Comparison of ENCODE assay signal across 5 fruit fly cellular contexts in genomic region chrX:16723203-16724173, dm6.
TF ChIP-seq lines count a peak whose summit lies in the region.

No protein-coding gene starts in this region.

TF ChIP-seq in whole organism, adult, 20 proteins besides CTCF, POLR2A, EP300 and RAD21 (continued from another document):
- TF ChIP-seq CG1620 (GFP tag; optimal IDR thresholded peaks at IDR 0.05; lab: Kevin White, UChicago) (no peak), CG11617 (GFP tag; optimal IDR thresholded peaks at IDR 0.05; lab: Kevin White, UChicago) (peak; percentile 32)

TF ChIP-seq in whole organism, embryonic, 481 proteins besides CTCF, POLR2A, EP300 and RAD21 (continued from another document and continues in another):
- TF ChIP-seq CG11695 (GFP tag; IDR thresholded peaks at IDR 0.05; lab: Robert Waterston, UW) (peak; percentile 81), zen (tag; optimal IDR thresholded peaks at IDR 0.05; lab: Kevin White, UChicago) (no peak), Trl (optimal IDR thresholded peaks at IDR 0.05; lab: Kevin White, UChicago) (peak; percentile 36 to 39), Trl (GFP tag; optimal IDR thresholded peaks at IDR 0.05; lab: Kevin White, UChicago) (no peak), Hr3 (GFP tag; optimal IDR thresholded peaks at IDR 0.05; lab: Kevin White, UChicago) (peak; percentile 70), CG16779 (GFP tag; IDR thresholded peaks at IDR 0.05; lab: Robert Waterston, UW) (no peak), aop (GFP tag; IDR thresholded peaks at IDR 0.05; lab: Robert Waterston, UW) (no peak), CG12299 (tag; optimal IDR thresholded peaks at IDR 0.05; lab: Kevin White, UChicago) (peak; percentile 73), grn (GFP tag; optimal IDR thresholded peaks at IDR 0.05; lab: Kevin White, UChicago) (no peak), Nf-YB (GFP tag; optimal IDR thresholded peaks at IDR 0.05; lab: Kevin White, UChicago) (peak; percentile 66), CG7556 (GFP tag; optimal IDR thresholded peaks at IDR 0.05; lab: Kevin White, UChicago) (peak; percentile 88), CG2116 (GFP tag; optimal IDR thresholded peaks at IDR 0.05; lab: Kevin White, UChicago) (peak; percentile 26), CG5953 (GFP tag; IDR thresholded peaks at IDR 0.05; lab: Robert Waterston, UW) (peak; percentile 13; the same call in 1 of the 2 replicates), al (GFP tag; IDR thresholded peaks at IDR 0.05; lab: Robert Waterston, UW) (peak; percentile 57; the same call in 1 of the 2 replicates), Opbp (GFP tag; IDR thresholded peaks at IDR 0.05; lab: Robert Waterston, UW; ENCODE audit: partially characterized antibody) (no peak), sd (tag; optimal IDR thresholded peaks at IDR 0.05; lab: Kevin White, UChicago) (peak; percentile 59), schlank (tag; optimal IDR thresholded peaks at IDR 0.05; lab: Kevin White, UChicago) (peak; percentile 64), Dp (GFP tag; optimal IDR thresholded peaks at IDR 0.05; lab: Kevin White, UChicago) (no peak), mld (GFP tag; IDR thresholded peaks at IDR 0.05; lab: Robert Waterston, UW; ENCODE audit: partially characterized antibody) (no peak), croc (GFP tag; conservative IDR thresholded peaks at IDR 0.05; lab: Robert Waterston, UW) (peak; percentile 45; the same call in 2 of the 3 replicates), dimm (GFP tag; IDR thresholded peaks at IDR 0.05; lab: Robert Waterston, UW) (0 out of 2 replicates have a peak, but pooled peaks have one; percentile 22), Taf1 (GFP tag; IDR thresholded peaks at IDR 0.05; lab: Robert Waterston, UW) (peak; percentile 30; the same call in 1 of the 2 replicates), gcm (GFP tag; optimal IDR thresholded peaks at IDR 0.05; lab: Kevin White, UChicago) (peak; percentile 71), Adf1 (GFP tag; IDR thresholded peaks at IDR 0.05; lab: Robert Waterston, UW) (peak; percentile 97), Six4 (GFP tag; optimal IDR thresholded peaks at IDR 0.05; lab: Kevin White, UChicago) (peak; percentile 8), H2.0 (GFP tag; IDR thresholded peaks at IDR 0.05; lab: Robert Waterston, UW) (peak; percentile 57), CG17361 (GFP tag; IDR thresholded peaks at IDR 0.05; lab: Robert Waterston, UW) (peak; percentile 76; the same call in 2 of the 3 replicates), CG15011 (GFP tag; optimal IDR thresholded peaks at IDR 0.05; lab: Kevin White, UChicago) (peak; percentile 36), gcm2 (GFP tag; optimal IDR thresholded peaks at IDR 0.05; lab: Kevin White, UChicago) (peak; percentile 10), CG10267 (tag; optimal IDR thresholded peaks at IDR 0.05; lab: Kevin White, UChicago) (peak; percentile 43), wor (GFP tag; IDR thresholded peaks at IDR 0.05; lab: Robert Waterston, UW) (peak; percentile 55)

TF ChIP-seq in whole organism, prepupa, 60 proteins besides CTCF, POLR2A, EP300 and RAD21 (continued from another document and continues in another):
- peak; percentile 47 for TF ChIP-seq CG34406 (GFP tag; optimal IDR thresholded peaks at IDR 0.05; lab: Kevin White, UChicago)
- TF ChIP-seq CG32006 (GFP tag; optimal IDR thresholded peaks at IDR 0.05; lab: Kevin White, UChicago) = peak; percentile 82
- TF ChIP-seq vri (GFP tag; optimal IDR thresholded peaks at IDR 0.05; lab: Kevin White, UChicago) = peak; percentile 84
- peak; percentile 84 for TF ChIP-seq Eip78C (GFP tag; lab: Kevin White, UChicago)
- TF ChIP-seq CG8632 (GFP tag; optimal IDR thresholded peaks at IDR 0.05; lab: Kevin White, UChicago) = peak; percentile 66
- peak; percentile 76 for TF ChIP-seq CG31627 (GFP tag; optimal IDR thresholded peaks at IDR 0.05; lab: Kevin White, UChicago)
- peak; percentile 4 for TF ChIP-seq CG6854 (GFP tag; optimal IDR thresholded peaks at IDR 0.05; lab: Kevin White, UChicago)
- TF ChIP-seq net (GFP tag; optimal IDR thresholded peaks at IDR 0.05; lab: Kevin White, UChicago) = peak; percentile 69
- peak; percentile 50 for TF ChIP-seq cyc (GFP tag; optimal IDR thresholded peaks at IDR 0.05; lab: Kevin White, UChicago)
- TF ChIP-seq Blimp-1 (GFP tag; optimal IDR thresholded peaks at IDR 0.05; lab: Kevin White, UChicago) = peak; percentile 16
- TF ChIP-seq OdsH (GFP tag; optimal IDR thresholded peaks at IDR 0.05; lab: Kevin White, UChicago) = peak; percentile 70
- TF ChIP-seq CG8119 (GFP tag; IDR thresholded peaks at IDR 0.05; lab: Robert Waterston, UW) = peak; percentile 85
- TF ChIP-seq CG7368 (GFP tag; optimal IDR thresholded peaks at IDR 0.05; lab: Kevin White, UChicago) = no peak
- peak; percentile 48 for TF ChIP-seq Met (GFP tag; optimal IDR thresholded peaks at IDR 0.05; lab: Kevin White, UChicago)
- peak; percentile 75 for TF ChIP-seq Smox (GFP tag; optimal IDR thresholded peaks at IDR 0.05; lab: Kevin White, UChicago)
- TF ChIP-seq CG3919 (GFP tag; optimal IDR thresholded peaks at IDR 0.05; lab: Kevin White, UChicago) = peak; percentile 45
- no peak for TF ChIP-seq Hr38 (GFP tag; optimal IDR thresholded peaks at IDR 0.05; lab: Kevin White, UChicago)
- peak; percentile 34 for TF ChIP-seq Sox15 (GFP tag; optimal IDR thresholded peaks at IDR 0.05; lab: Kevin White, UChicago)
- peak; percentile 68 for TF ChIP-seq Ets21C (GFP tag; optimal IDR thresholded peaks at IDR 0.05; lab: Kevin White, UChicago)
- TF ChIP-seq Eip93F (GFP tag; optimal IDR thresholded peaks at IDR 0.05; lab: Kevin White, UChicago) = no peak
- peak; percentile 79 for TF ChIP-seq pdm3 (GFP tag; optimal IDR thresholded peaks at IDR 0.05; lab: Kevin White, UChicago)
- TF ChIP-seq CG3032 (tag; optimal IDR thresholded peaks at IDR 0.05; lab: Kevin White, UChicago) = peak; percentile 67
- peak; percentile 20 for TF ChIP-seq fd59A (GFP tag; optimal IDR thresholded peaks at IDR 0.05; lab: Kevin White, UChicago)
- peak; percentile 74 for TF ChIP-seq Hr4 (GFP tag; optimal IDR thresholded peaks at IDR 0.05; lab: Kevin White, UChicago)
- peak; percentile 83 for TF ChIP-seq CG6808 (GFP tag; optimal IDR thresholded peaks at IDR 0.05; lab: Kevin White, UChicago)
- peak; percentile 65 for TF ChIP-seq acj6 (GFP tag; optimal IDR thresholded peaks at IDR 0.05; lab: Kevin White, UChicago)
- peak; percentile 36 to 56 for TF ChIP-seq salr (GFP tag; optimal IDR thresholded peaks at IDR 0.05; lab: Kevin White, UChicago)
- TF ChIP-seq Sox102F (GFP tag; optimal IDR thresholded peaks at IDR 0.05; lab: Kevin White, UChicago) = peak; percentile 74
- peak; percentile 78 for TF ChIP-seq esn (GFP tag; optimal IDR thresholded peaks at IDR 0.05; lab: Kevin White, UChicago)
- TF ChIP-seq spab (GFP tag; optimal IDR thresholded peaks at IDR 0.05; lab: Kevin White, UChicago) = peak; percentile 59
- TF ChIP-seq Gug (GFP tag; IDR thresholded peaks at IDR 0.05; lab: Robert Waterston, UW) = peak; percentile 42
- peak; percentile 83 for TF ChIP-seq lz (GFP tag; optimal IDR thresholded peaks at IDR 0.05; lab: Kevin White, UChicago)
- TF ChIP-seq CG10631 (GFP tag; optimal IDR thresholded peaks at IDR 0.05; lab: Kevin White, UChicago) = peak; percentile 56
- peak; percentile 26 for TF ChIP-seq fkh (GFP tag; optimal IDR thresholded peaks at IDR 0.05; lab: Kevin White, UChicago)

TF ChIP-seq in whole organism, pupa, 21 proteins besides CTCF, POLR2A, EP300 and RAD21 (continued from another document):
- TF ChIP-seq CG15710 (tag; optimal IDR thresholded peaks at IDR 0.05; lab: Kevin White, UChicago) (peak; percentile 51), Ets98B (GFP tag; IDR thresholded peaks at IDR 0.05; lab: Robert Waterston, UW) (peak; percentile 43; the same call in 1 of the 2 replicates)

TF ChIP-seq in whole organism, wandering third instar larva, 38 proteins besides CTCF, POLR2A, EP300 and RAD21 (continued from another document):
- TF ChIP-seq brk (GFP tag; optimal IDR thresholded peaks at IDR 0.05; lab: Kevin White, UChicago) (peak; percentile 19), Dfd (GFP tag; optimal IDR thresholded peaks at IDR 0.05; lab: Kevin White, UChicago) (no peak), psq (GFP tag; optimal IDR thresholded peaks at IDR 0.05; lab: Kevin White, UChicago) (peak; percentile 39), CrebA (GFP tag; optimal IDR thresholded peaks at IDR 0.05; lab: Kevin White, UChicago; ENCODE audit: borderline replicate concordance) (peak; percentile 40), br (GFP tag; optimal IDR thresholded peaks at IDR 0.05; lab: Kevin White, UChicago) (peak; percentile 56), rgr (GFP tag; optimal IDR thresholded peaks at IDR 0.05; lab: Kevin White, UChicago) (peak; percentile 79), CG9705 (GFP tag; optimal IDR thresholded peaks at IDR 0.05; lab: Kevin White, UChicago) (no peak), tai (GFP tag; optimal IDR thresholded peaks at IDR 0.05; lab: Kevin White, UChicago) (peak; percentile 31), h (GFP tag; optimal IDR thresholded peaks at IDR 0.05; lab: Kevin White, UChicago) (peak; percentile 59), Jra (GFP tag; optimal IDR thresholded peaks at IDR 0.05; lab: Kevin White, UChicago) (peak; percentile 30), Mio (GFP tag; optimal IDR thresholded peaks at IDR 0.05; lab: Kevin White, UChicago) (no peak), dl (GFP tag; optimal IDR thresholded peaks at IDR 0.05; lab: Kevin White, UChicago; ENCODE audit: insufficient read depth in 1 of 2, partially characterized antibody in 2 of 2) (peak; percentile 31 to 42), Abd-B (GFP tag; optimal IDR thresholded peaks at IDR 0.05; lab: Kevin White, UChicago) (no peak), OdsH (GFP tag; optimal IDR thresholded peaks at IDR 0.05; lab: Kevin White, UChicago) (peak; percentile 72), Vsx2 (GFP tag; optimal IDR thresholded peaks at IDR 0.05; lab: Kevin White, UChicago; ENCODE audit: partially characterized antibody) (no peak), Hnf4 (GFP tag; optimal IDR thresholded peaks at IDR 0.05; lab: Kevin White, UChicago) (peak; percentile 49)
